Worm (Caenorhabditis elegans) whole organism, L4 larva: ENCODE results near the gene F46G10.1.
A peak's percentile ranks its signal among the peaks of the same experiment; 100 is the strongest.

ENCODE experiments used
- D1046.2 ChIP-seq: fragments of 200-800 bp; sonication (Bioruptor generic); IDR thresholded peaks from 2 replicates; pipeline ENCODE4 v1.3.6; 2022; ENCODE audit warnings: missing genetic modification characterization, missing compliant biosample characterization
- F44E2.7 ChIP-seq: fragments of 200-800 bp; sonication (Bioruptor generic); IDR thresholded peaks from 2 replicates; pipeline ENCODE4 v2.1.2; 2022; ENCODE audit warnings: missing genetic modification characterization, missing compliant biosample characterization
- R02D3.7 ChIP-seq: fragments of 150-350 bp; sonication (generic microtip); optimal IDR thresholded peaks from 3 replicates; lab custom pipeline; 2014; ENCODE audit warnings: missing biosample characterization, missing genetic modification characterization
- T26A8.4 ChIP-seq: fragments of 200-800 bp; sonication (Bioruptor generic); IDR thresholded peaks from 2 replicates; pipeline ENCODE4 v1.3.6; 2022; ENCODE audit warnings: missing genetic modification characterization, missing compliant biosample characterization
- Y105C5A.15 ChIP-seq: fragments of 200-800 bp; sonication (Bioruptor generic); IDR thresholded peaks from 2 replicates; pipeline ENCODE4 v1.3.6; 2022; ENCODE audit warnings: missing genetic modification characterization, missing compliant biosample characterization
- Y75B8A.6 ChIP-seq: fragments of 200-800 bp; sonication (Bioruptor generic); IDR thresholded peaks from 2 replicates; pipeline ENCODE4 v1.3.6; 2022; ENCODE audit warnings: missing genetic modification reagents, missing genetic modification characterization, missing compliant biosample characterization
- aha-1 ChIP-seq: fragments of 150-350 bp; peaks from one replicate; lab custom pipeline; 2014; ENCODE audit warnings: missing biosample characterization, missing genetic modification characterization
- aly-2 ChIP-seq: sonication (generic microtip); optimal IDR thresholded peaks from 2 replicates; lab custom pipeline; 2018; ENCODE audit warnings: missing biosample characterization, missing genetic modification characterization
- arid-1 ChIP-seq: fragments of 200-800 bp; sonication (Bioruptor generic); conservative IDR thresholded peaks from 2 replicates; pipeline ENCODE4 v1.3.6; 2022; ENCODE audit warnings: missing genetic modification reagents, missing genetic modification characterization, missing compliant biosample characterization
- ceh-20 ChIP-seq: fragments of 200-800 bp; sonication (Bioruptor generic); IDR thresholded peaks from 2 replicates; pipeline ENCODE4 v1.3.6; 2022; ENCODE audit warnings: missing genetic modification reagents, missing genetic modification characterization, missing compliant biosample characterization
- ceh-32 ChIP-seq: sonication (generic microtip); optimal IDR thresholded peaks from 2 replicates; lab custom pipeline; 2016; ENCODE audit warnings: mild to moderate bottlenecking, missing genetic modification characterization, missing compliant biosample characterization; ENCODE audit not compliant: poor library complexity
- ceh-62 ChIP-seq: sonication (generic microtip); optimal IDR thresholded peaks from 2 replicates; lab custom pipeline; 2017; ENCODE audit warnings: missing biosample characterization, missing genetic modification characterization
- cey-2 ChIP-seq: sonication (generic microtip); optimal IDR thresholded peaks from 3 replicates; lab custom pipeline; 2017; ENCODE audit warnings: missing genetic modification characterization, mild to moderate bottlenecking, missing compliant biosample characterization, antibody characterized with exemption, borderline replicate concordance; ENCODE audit not compliant: insufficient read depth
- ctbp-1 ChIP-seq: fragments of 200-800 bp; sonication (Bioruptor generic); IDR thresholded peaks from 2 replicates; pipeline ENCODE4 v1.3.6; 2022; ENCODE audit warnings: missing genetic modification reagents, missing genetic modification characterization, missing compliant biosample characterization
- daf-16 ChIP-seq, 3 experiments: sonication (generic microtip); optimal IDR thresholded peaks; 2 replicates each; lab custom pipeline; 2016 to 2017; ENCODE audit warnings: missing genetic modification characterization in 3 of 3, missing genetic modification reagents in 3 of 3, mild to moderate bottlenecking in 2 of 3, missing compliant biosample characterization in 2 of 3, missing biosample characterization in 1 of 3, moderate library complexity in 1 of 3
- dmd-6 ChIP-seq: fragments of 200-800 bp; sonication (Bioruptor generic); IDR thresholded peaks from 2 replicates; pipeline ENCODE4 v1.3.6; 2022; ENCODE audit warnings: missing genetic modification reagents, missing genetic modification characterization, missing compliant biosample characterization
- dmd-8 ChIP-seq: fragments of 200-800 bp; sonication (Bioruptor generic); IDR thresholded peaks from 2 replicates; pipeline ENCODE4 v1.3.6; 2022; ENCODE audit warnings: missing genetic modification characterization, missing compliant biosample characterization
- dve-1 ChIP-seq: sonication (generic microtip); optimal IDR thresholded peaks from 2 replicates; lab custom pipeline; 2017; ENCODE audit warnings: antibody characterized with exemption, mild to moderate bottlenecking, missing genetic modification characterization, missing compliant biosample characterization; ENCODE audit not compliant: insufficient read depth
- egl-27 ChIP-seq: sonication (generic microtip); optimal IDR thresholded peaks from 3 replicates; lab custom pipeline; 2017; ENCODE audit warnings: missing biosample characterization, missing genetic modification reagents, missing genetic modification characterization
- fkh-10 ChIP-seq: fragments of 150-350 bp; optimal IDR thresholded peaks from 2 replicates; lab custom pipeline; 2014; ENCODE audit warnings: missing biosample characterization, missing genetic modification reagents, missing genetic modification characterization
- gei-8 ChIP-seq: fragments of 200-800 bp; sonication (Bioruptor generic); optimal IDR thresholded peaks from 2 replicates; lab custom pipeline; 2018; ENCODE audit warnings: mild to moderate bottlenecking, missing genetic modification characterization, missing compliant biosample characterization
- hlh-11 ChIP-seq: fragments of 200-800 bp; sonication (Bioruptor generic); optimal IDR thresholded peaks from 2 replicates; lab custom pipeline; 2018; ENCODE audit warnings: mild to moderate bottlenecking, missing genetic modification characterization, missing compliant biosample characterization
- hlh-30 ChIP-seq: sonication (generic microtip); optimal IDR thresholded peaks from 2 replicates; lab custom pipeline; 2017; ENCODE audit warnings: antibody characterized with exemption, mild to moderate bottlenecking, missing genetic modification characterization, missing compliant biosample characterization; ENCODE audit not compliant: insufficient read depth
- jun-1 ChIP-seq: fragments of 150-350 bp; optimal IDR thresholded peaks from 2 replicates; lab custom pipeline; 2014; ENCODE audit warnings: missing biosample characterization, missing genetic modification reagents, missing genetic modification characterization
- lin-1 ChIP-seq: fragments of 200-800 bp; sonication (Bioruptor generic); IDR thresholded peaks from 2 replicates; pipeline ENCODE4 v1.3.6; 2022; ENCODE audit warnings: missing genetic modification reagents, missing genetic modification characterization, missing compliant biosample characterization
- lin-29 ChIP-seq: fragments of 200-800 bp; sonication (Bioruptor generic); IDR thresholded peaks from 2 replicates; pipeline ENCODE4 v1.3.6; 2022; ENCODE audit warnings: missing genetic modification reagents, missing genetic modification characterization, missing compliant biosample characterization
- lin-38 ChIP-seq: fragments of 200-800 bp; sonication (Bioruptor generic); IDR thresholded peaks from 2 replicates; pipeline ENCODE4 v1.3.6; 2022; ENCODE audit warnings: missing genetic modification reagents, missing genetic modification characterization, missing compliant biosample characterization
- lir-3 ChIP-seq: sonication (generic microtip); optimal IDR thresholded peaks from 2 replicates; lab custom pipeline; 2016; ENCODE audit warnings: mild to moderate bottlenecking, missing genetic modification characterization, missing compliant biosample characterization
- lsy-2 ChIP-seq, 2 experiments: fragments of 150-350 bp in 1 of 2; sonication (generic microtip) in 1 of 2; optimal IDR thresholded peaks; 2 replicates each; lab custom pipeline; 2014 to 2017; ENCODE audit warnings: missing biosample characterization in 2 of 2, missing genetic modification characterization in 2 of 2
- madf-5 ChIP-seq, 2 experiments: fragments of 200-800 bp; sonication (Bioruptor generic); IDR thresholded peaks; 2 replicates each; pipeline ENCODE4 v1.3.6; 2022; ENCODE audit warnings: missing compliant biosample characterization in 2 of 2, missing genetic modification characterization in 2 of 2
- madf-9 ChIP-seq: fragments of 200-800 bp; sonication (Bioruptor generic); conservative IDR thresholded peaks from 2 replicates; pipeline ENCODE4 v1.3.6; 2022; ENCODE audit warnings: missing genetic modification reagents, missing genetic modification characterization, missing compliant biosample characterization
- mxl-2 ChIP-seq: fragments of 200-800 bp; sonication (Bioruptor generic); conservative IDR thresholded peaks from 2 replicates; pipeline ENCODE4 v1.3.6; 2022; ENCODE audit warnings: missing genetic modification reagents, missing genetic modification characterization, missing compliant biosample characterization
- nhr-11 ChIP-seq: fragments of 150-350 bp; optimal IDR thresholded peaks from 2 replicates; lab custom pipeline; 2014; ENCODE audit warnings: missing biosample characterization, missing genetic modification characterization
- nhr-111 ChIP-seq: fragments of 200-800 bp; sonication (Bioruptor generic); optimal IDR thresholded peaks from 2 replicates; lab custom pipeline; 2018; ENCODE audit warnings: mild to moderate bottlenecking, missing genetic modification characterization, missing compliant biosample characterization
- nhr-25 ChIP-seq: sonication (generic microtip); optimal IDR thresholded peaks from 2 replicates; lab custom pipeline; 2017; ENCODE audit warnings: missing genetic modification characterization, mild to moderate bottlenecking, missing compliant biosample characterization, antibody characterized with exemption, moderate library complexity, borderline replicate concordance; ENCODE audit not compliant: insufficient read depth
- nhr-28 ChIP-seq: fragments of 150-350 bp; optimal IDR thresholded peaks from 2 replicates; lab custom pipeline; 2014; ENCODE audit warnings: missing biosample characterization, missing genetic modification characterization
- nhr-76 ChIP-seq: fragments of 150-350 bp; optimal IDR thresholded peaks from 2 replicates; lab custom pipeline; 2014; ENCODE audit warnings: missing biosample characterization, missing genetic modification characterization
- nhr-77 ChIP-seq: fragments of 150-350 bp; optimal IDR thresholded peaks from 2 replicates; lab custom pipeline; 2014; ENCODE audit warnings: missing biosample characterization, missing genetic modification characterization
- php-3 ChIP-seq: fragments of 200-800 bp; sonication (Bioruptor generic); IDR thresholded peaks from 2 replicates; pipeline ENCODE4 v1.3.6; 2022; ENCODE audit warnings: missing genetic modification reagents, missing genetic modification characterization, missing compliant biosample characterization
- rbr-2 ChIP-seq: sonication (generic microtip); optimal IDR thresholded peaks from 2 replicates; lab custom pipeline; 2016; ENCODE audit warnings: missing genotype, missing genetic modification characterization, missing compliant biosample characterization
- saeg-2 ChIP-seq: fragments of 200-800 bp; sonication (Bioruptor generic); IDR thresholded peaks from 2 replicates; pipeline ENCODE4 v1.3.6; 2022; ENCODE audit warnings: missing genetic modification reagents, missing genetic modification characterization, missing compliant biosample characterization
- snpc-1.2 ChIP-seq: fragments of 200-800 bp; sonication (Bioruptor generic); IDR thresholded peaks from 2 replicates; pipeline ENCODE4 v1.3.6; 2022; ENCODE audit warnings: missing genetic modification reagents, missing genetic modification characterization, missing compliant biosample characterization
- unc-130 ChIP-seq: sonication (generic microtip); optimal IDR thresholded peaks from 2 replicates; lab custom pipeline; 2016; ENCODE audit warnings: missing genetic modification reagents, missing genetic modification characterization, missing compliant biosample characterization
- unc-62 ChIP-seq, 3 experiments: fragments of 150-350 bp in 1 of 3; sonication (generic microtip); optimal IDR thresholded peaks in 2 of 3; peaks in 1 of 3; 1 replicate in 1 of 3; 2 replicates in 2 of 3; lab custom pipeline; 2014 to 2017; ENCODE audit warnings: missing biosample characterization in 3 of 3, missing genetic modification characterization in 3 of 3, missing genetic modification reagents in 3 of 3, missing genotype in 1 of 3
- vab-7 ChIP-seq: fragments of 200-800 bp; sonication (Bioruptor generic); IDR thresholded peaks from 2 replicates; pipeline ENCODE4 v1.3.6; 2022; ENCODE audit warnings: missing genetic modification reagents, missing genetic modification characterization, missing compliant biosample characterization
- zag-1 ChIP-seq: fragments of 150-350 bp; optimal IDR thresholded peaks from 2 replicates; lab custom pipeline; 2014; ENCODE audit warnings: missing biosample characterization, missing genetic modification characterization
- zfp-3 ChIP-seq: fragments of 200-800 bp; sonication (Bioruptor generic); conservative IDR thresholded peaks from 2 replicates; pipeline ENCODE4 v1.3.6; 2022; ENCODE audit warnings: missing genetic modification reagents, missing genetic modification characterization, missing compliant biosample characterization
- zip-11 ChIP-seq: fragments of 200-800 bp; sonication (Bioruptor generic); IDR thresholded peaks from 2 replicates; pipeline ENCODE4 v1.3.6; 2022; ENCODE audit warnings: missing genetic modification characterization, missing compliant biosample characterization
- zip-2 ChIP-seq: fragments of 150-350 bp; optimal IDR thresholded peaks from 2 replicates; lab custom pipeline; 2014; ENCODE audit warnings: missing biosample characterization, missing genetic modification characterization
- ztf-11 ChIP-seq: fragments of 150-350 bp; optimal IDR thresholded peaks from 2 replicates; lab custom pipeline; 2014; ENCODE audit warnings: missing biosample characterization, missing genetic modification characterization

Gene F46G10.1

DNA sequence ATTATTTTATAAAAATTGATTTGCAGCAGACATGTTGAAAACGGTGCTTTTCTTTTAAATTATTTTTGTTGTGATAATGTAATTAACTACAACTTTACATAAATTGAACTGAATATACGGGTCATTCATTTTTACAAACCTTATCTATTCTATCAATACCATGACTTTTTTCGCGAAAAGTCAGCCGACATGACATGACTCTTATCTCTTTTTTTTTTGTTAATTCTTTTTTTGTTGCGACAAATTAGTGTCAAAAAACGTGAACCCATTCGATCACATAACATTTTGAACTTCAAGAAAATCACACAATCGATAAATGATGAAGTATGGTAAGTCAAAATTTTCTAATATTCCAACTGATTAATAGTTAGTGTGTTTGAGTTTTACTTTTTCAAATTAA lies 16.5 kb upstream of the F46G10.1 start, which contains the start of gene sir-2.2 (continued):
- TF ChIP-seq nhr-25 (tag; lab: Kevin White, UChicago) (no peak), T26A8.4 (GFP tag; lab: Robert Waterston, UW) (peak; percentile 14; the same call in 1 of the 2 replicates), dmd-8 (GFP tag; lab: Robert Waterston, UW) (no peak), Y75B8A.6 (GFP tag; lab: Robert Waterston, UW) (no peak), vab-7 (GFP tag; lab: Robert Waterston, UW) (no peak), arid-1 (GFP tag; lab: Robert Waterston, UW) (no peak), F44E2.7 (GFP tag; lab: Robert Waterston, UW) (no peak), php-3 (GFP tag; lab: Robert Waterston, UW) (0 out of 2 replicates have a peak, but pooled peaks have one; percentile 41), saeg-2 (GFP tag; lab: Robert Waterston, UW) (no peak), D1046.2 (GFP tag; lab: Robert Waterston, UW) (no peak), fkh-10 (no peak), lsy-2 (tag; optimal IDR thresholded peaks at IDR 0.05; lab: Kevin White, UChicago) (peak in 1 of 2 experiments; percentile 41), madf-9 (no peak), egl-27 (tag; lab: Kevin White, UChicago) (no peak), ztf-11 (no peak), madf-5 (GFP tag; IDR thresholded peaks at IDR 0.05; lab: Robert Waterston, UW) (no peak), lin-38 (GFP tag; lab: Robert Waterston, UW) (no peak), dmd-6 (peak; percentile 89), R02D3.7 (tag; lab: Kevin White, UChicago) (no peak), zfp-3 (peak; percentile 78; the same call in 1 of the 2 replicates), aha-1 (no peak), nhr-76 (tag; lab: Kevin White, UChicago) (no peak), ceh-62 (tag; lab: Kevin White, UChicago) (no peak), lin-1 (GFP tag; lab: Robert Waterston, UW) (no peak), nhr-11 (tag; lab: Kevin White, UChicago) (no peak), ctbp-1 (GFP tag; lab: Robert Waterston, UW) (no peak), rbr-2 (no peak), nhr-28 (tag; lab: Kevin White, UChicago) (peak; percentile 62), jun-1 (tag; lab: Kevin White, UChicago) (no peak), nhr-111 (no peak), unc-130 (no peak), nhr-77 (tag; lab: Kevin White, UChicago) (peak; percentile 42), mxl-2 (GFP tag; lab: Robert Waterston, UW) (no peak), gei-8 (GFP tag; lab: Kevin White, UChicago) (no peak), lir-3 (tag; lab: Kevin White, UChicago) (no peak), unc-62 (GFP tag; optimal IDR thresholded peaks at IDR 0.05 in 1 of 2; lab: Kevin White, UChicago) (no peak), unc-62 (tag; optimal IDR thresholded peaks at IDR 0.05; lab: Kevin White, UChicago) (no peak), zip-11 (no peak), Y105C5A.15 (no peak), lin-29 (GFP tag; lab: Robert Waterston, UW) (no peak), daf-16 (GFP tag; optimal IDR thresholded peaks at IDR 0.05; lab: Kevin White, UChicago) (no peak), daf-16 (tag; optimal IDR thresholded peaks at IDR 0.05; lab: Kevin White, UChicago) (peak; percentile 54), zip-2 (tag; lab: Kevin White, UChicago) (no peak), hlh-11 (tag; lab: Kevin White, UChicago) (peak; percentile 65), hlh-30 (peak; percentile 79), snpc-1.2 (GFP tag; lab: Robert Waterston, UW) (no peak), ceh-20 (0 out of 2 replicates have a peak, but pooled peaks have one; percentile 15), ceh-32 (tag; lab: Kevin White, UChicago) (no peak), aly-2 (tag; lab: Kevin White, UChicago) (no peak), zag-1 (tag; lab: Kevin White, UChicago) (no peak), dve-1 (tag; lab: Kevin White, UChicago) (peak; percentile 61), cey-2 (no peak)
